Worm (Caenorhabditis elegans): ENCODE measurements around the gene F52B11.2.

F52B11.2 gene

ce11 chrIV:14083505-14083904, at the start of gene F52B11.2:
TSS of gene F52B11.2 (plus strand) at chrIV:14083568.
- TF ChIP-seq hlh-8 (tag; optimal IDR thresholded peaks at IDR 0.05) = no peak
- TF ChIP-seq tbx-7 (tag; optimal IDR thresholded peaks at IDR 0.05) = no peak
- no peak for TF ChIP-seq ceh-14 (tag; optimal IDR thresholded peaks at IDR 0.05)
- no peak for TF ChIP-seq ceh-48 (tag; optimal IDR thresholded peaks at IDR 0.05)
- no peak for TF ChIP-seq ets-4 (tag; optimal IDR thresholded peaks at IDR 0.05)
- no peak for TF ChIP-seq ttx-3 (tag; optimal IDR thresholded peaks at IDR 0.05)
- TF ChIP-seq sox-2 (GFP tag; IDR thresholded peaks at IDR 0.05) = no peak

DNA sequence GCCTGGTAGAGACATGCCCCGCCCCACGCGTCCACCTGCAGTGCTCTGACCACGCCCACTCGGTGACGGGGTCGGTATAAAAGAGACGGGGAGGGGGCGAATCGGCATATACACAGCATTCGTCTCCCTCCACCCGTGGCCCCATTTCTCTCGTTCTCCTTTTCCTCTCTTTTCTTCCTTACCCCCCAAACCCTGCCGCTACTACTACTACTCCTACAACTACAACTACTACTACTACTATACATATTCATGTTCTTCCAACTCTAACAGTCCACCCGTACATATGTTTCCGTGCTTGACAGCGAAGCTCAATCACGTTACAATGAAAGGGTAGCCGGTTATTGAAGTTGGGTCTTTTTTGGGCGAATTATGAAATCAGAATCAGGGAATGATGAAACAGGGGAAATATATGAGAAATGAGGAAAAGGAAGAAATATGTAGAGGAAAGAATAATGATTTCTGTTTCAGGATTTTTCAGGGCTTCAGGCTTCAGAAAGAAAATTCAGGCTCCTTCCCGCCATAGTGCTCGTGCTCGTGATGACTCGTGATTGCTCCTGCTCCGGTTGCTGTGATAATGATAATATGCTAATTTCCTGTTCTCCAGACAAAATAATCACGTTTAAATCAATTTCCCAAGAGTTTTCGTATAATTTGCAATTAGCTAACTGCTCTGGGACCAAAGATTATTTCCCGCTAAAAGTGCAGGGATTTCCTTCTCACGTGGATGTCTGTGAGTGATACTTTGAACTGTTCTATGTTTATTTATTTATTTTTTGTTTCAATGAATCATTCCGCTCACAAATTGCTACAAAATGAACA, 49.4 kb upstream of the F52B11.2 start:
- TF ChIP-seq ceh-48 (tag; optimal IDR thresholded peaks at IDR 0.05) = peak; percentile 59
- TF ChIP-seq ceh-24 (tag; optimal IDR thresholded peaks at IDR 0.05) = peak; percentile 87
- TF ChIP-seq zip-5 (tag; optimal IDR thresholded peaks at IDR 0.05) = peak; percentile 70
- TF ChIP-seq che-1 (tag; optimal IDR thresholded peaks at IDR 0.05) = peak; percentile 90
- peak; percentile 83 for TF ChIP-seq hlh-8 (tag; optimal IDR thresholded peaks at IDR 0.05)
- TF ChIP-seq eyg-1 (tag; optimal IDR thresholded peaks at IDR 0.05) = peak; percentile 92
- TF ChIP-seq nhr-11 (tag; optimal IDR thresholded peaks at IDR 0.05) = peak; percentile 12
- TF ChIP-seq K09A11.1 (tag; optimal IDR thresholded peaks at IDR 0.05; ENCODE audit: insufficient read depth) = peak; percentile 86
- peak; percentile 96 for TF ChIP-seq pat-9 (tag; optimal IDR thresholded peaks at IDR 0.05)
- peak; percentile 96 for TF ChIP-seq hlh-6 (tag; optimal IDR thresholded peaks at IDR 0.05)
- TF ChIP-seq pha-4 (tag; optimal IDR thresholded peaks at IDR 0.05) = no peak
- TF ChIP-seq unc-55 (GFP tag; optimal IDR thresholded peaks at IDR 0.05) = peak; percentile 29
- TF ChIP-seq mec-3 (tag; optimal IDR thresholded peaks at IDR 0.05; ENCODE audit: borderline replicate concordance) = no peak
- peak; percentile 77 for TF ChIP-seq dmd-4 (tag; optimal IDR thresholded peaks at IDR 0.05; ENCODE audit: borderline replicate concordance)
- peak; percentile 80 for TF ChIP-seq tbx-7 (tag; optimal IDR thresholded peaks at IDR 0.05)
- TF ChIP-seq ttx-3 (tag; optimal IDR thresholded peaks at IDR 0.05) = peak; percentile 75
- peak; percentile 82 for TF ChIP-seq ceh-6 (GFP tag; optimal IDR thresholded peaks at IDR 0.05)
- TF ChIP-seq ceh-31 (tag; optimal IDR thresholded peaks at IDR 0.05) = peak; percentile 19
- peak; percentile 73 for TF ChIP-seq hlh-13 (GFP tag; optimal IDR thresholded peaks at IDR 0.05)
- peak; percentile 93 for TF ChIP-seq ceh-19 (GFP tag; optimal IDR thresholded peaks at IDR 0.05)
- peak; percentile 83 for TF ChIP-seq ceh-18 (tag; optimal IDR thresholded peaks at IDR 0.05)
- peak; percentile 65; the same call in 1 of the 2 replicates for TF ChIP-seq ceh-45 (GFP tag; IDR thresholded peaks at IDR 0.05)
- TF ChIP-seq npax-4 (tag; optimal IDR thresholded peaks at IDR 0.05) = peak; percentile 81
- no peak for TF ChIP-seq ets-4 (tag; optimal IDR thresholded peaks at IDR 0.05)
- TF ChIP-seq syd-9 (tag; optimal IDR thresholded peaks at IDR 0.05) = peak; percentile 95
- TF ChIP-seq sdc-2 (tag; optimal IDR thresholded peaks at IDR 0.05) = peak; percentile 89
- TF ChIP-seq ceh-30 (tag; optimal IDR thresholded peaks at IDR 0.05) = peak; percentile 69
- peak; percentile 95 for TF ChIP-seq C38D4.7 (GFP tag; optimal IDR thresholded peaks at IDR 0.05)
- TF ChIP-seq unc-42 (tag; optimal IDR thresholded peaks at IDR 0.05) = peak; percentile 36
- TF ChIP-seq Y22D7AL.16 (tag; optimal IDR thresholded peaks at IDR 0.05) = peak; percentile 95
- TF ChIP-seq C08G9.2 (tag; optimal IDR thresholded peaks at IDR 0.05) = peak; percentile 81
- TF ChIP-seq hlh-30 (tag; optimal IDR thresholded peaks at IDR 0.05; ENCODE audit: insufficient read depth) = peak; percentile 76
- TF ChIP-seq ztf-16 (tag; optimal IDR thresholded peaks at IDR 0.05) = peak; percentile 81
- peak; percentile 38 for TF ChIP-seq fkh-10 (GFP tag; optimal IDR thresholded peaks at IDR 0.05)
- peak; percentile 89 for TF ChIP-seq ref-2 (tag; optimal IDR thresholded peaks at IDR 0.05)
- TF ChIP-seq lin-11 (tag; optimal IDR thresholded peaks at IDR 0.05) = peak; percentile 89
- TF ChIP-seq pax-1 (tag; optimal IDR thresholded peaks at IDR 0.05) = peak; percentile 88
- TF ChIP-seq T23F11.4 (GFP tag; optimal IDR thresholded peaks at IDR 0.05) = peak; percentile 95
- TF ChIP-seq hlh-15 (tag; optimal IDR thresholded peaks at IDR 0.05) = peak; percentile 74
- TF ChIP-seq nfya-1 (tag; optimal IDR thresholded peaks at IDR 0.05) = peak; percentile 97
- TF ChIP-seq pqm-1 (tag; optimal IDR thresholded peaks at IDR 0.05) = peak; percentile 59
- peak; percentile 86 for TF ChIP-seq unc-86 (tag; optimal IDR thresholded peaks at IDR 0.05)
- TF ChIP-seq F13H6.1 (tag; optimal IDR thresholded peaks at IDR 0.05) = peak; percentile 40
- TF ChIP-seq tbx-2 (tag; optimal IDR thresholded peaks at IDR 0.05) = peak; percentile 96
- TF ChIP-seq gmeb-2 (tag; optimal IDR thresholded peaks at IDR 0.05) = peak; percentile 95
- TF ChIP-seq fkh-6 (tag; optimal IDR thresholded peaks at IDR 0.05) = peak; percentile 91

Data from whole organism, late embryonic.